Fruit fly (Drosophila melanogaster) whole organism: ENCODE measurements around the gene CG43931.

Source experiments
- CG8478 ChIP-seq: fragments of >200 bp; optimal IDR thresholded peaks from 2 replicates; lab custom pipeline; 2018; ENCODE audit warnings: inconsistent platforms
- Dll ChIP-seq: fragments of >200 bp; optimal IDR thresholded peaks from 2 replicates; lab custom pipeline; 2017
- EcR ChIP-seq, 2 experiments: fragments of >200 bp; optimal IDR thresholded peaks; 2 replicates each; lab custom pipeline; 2017; ENCODE audit warnings: missing biosample characterization in 2 of 2, missing genetic modification characterization in 2 of 2, missing genetic modification reagents in 2 of 2
- pan ChIP-seq: fragments of >200 bp; optimal IDR thresholded peaks from 2 replicates; lab custom pipeline; 2017
- psq ChIP-seq: fragments of >200 bp; optimal IDR thresholded peaks from 2 replicates; lab custom pipeline; 2017
- usp ChIP-seq: fragments of >200 bp; optimal IDR thresholded peaks from 2 replicates; lab custom pipeline; 2017; ENCODE audit warnings: missing biosample characterization, missing genetic modification characterization, mixed read lengths

The CG43931 gene

DNA sequence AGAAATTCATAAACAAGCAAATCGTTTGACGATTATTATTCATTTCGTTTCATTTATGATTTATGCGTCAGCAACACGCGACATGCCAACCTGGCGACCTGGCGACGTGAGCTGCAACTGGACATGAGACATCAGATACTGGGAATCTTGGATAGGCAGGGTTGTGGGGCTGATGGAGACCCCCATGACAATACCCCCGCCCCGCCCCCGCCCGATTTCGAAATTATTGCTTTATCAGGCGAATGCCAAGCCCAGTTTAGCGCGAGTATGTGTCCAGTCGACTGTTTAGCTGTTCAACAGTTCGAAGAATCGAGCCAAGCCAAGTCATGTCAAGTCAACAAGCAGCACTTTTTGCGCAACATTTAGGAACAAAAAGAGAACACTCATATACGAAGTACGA lies 49.6 kb downstream of the CG43931 start:
- TF ChIP-seq EcR (GFP tag; optimal IDR thresholded peaks at IDR 0.05; lab: Kevin White, UChicago) (no peak), usp (no peak), CG8478 (no peak), Dll (lab: Kevin White, UChicago) (no peak), pan (no peak), psq (lab: Kevin White, UChicago) (no peak)
